Worm (Caenorhabditis elegans) whole organism, midembryonic: Measurements from ENCODE around the gene Y53G8AM.8.

Source experiments
- T22C8.4 ChIP-seq: fragments of 200-800 bp; sonication (Bioruptor generic); IDR thresholded peaks from 2 replicates; pipeline ENCODE4 v1.3.6; 2022; ENCODE audit warnings: missing genetic modification characterization, missing compliant biosample characterization
- flt-1 ChIP-seq: fragments of 200-800 bp; sonication (Bioruptor generic); IDR thresholded peaks from 2 replicates; pipeline ENCODE4 v1.3.6; 2022; ENCODE audit warnings: missing genetic modification characterization, missing compliant biosample characterization
- med-1 ChIP-seq: sonication (generic microtip); optimal IDR thresholded peaks from 2 replicates; lab custom pipeline; 2017; ENCODE audit warnings: missing genetic modification characterization, mild to moderate bottlenecking, missing compliant biosample characterization, antibody characterized with exemption, missing genetic modification reagents; ENCODE audit not compliant: insufficient read depth
- ref-1 ChIP-seq: fragments of 200-800 bp; sonication (Bioruptor generic); conservative IDR thresholded peaks from 2 replicates; pipeline ENCODE4 v1.3.6; 2022; ENCODE audit warnings: missing genetic modification reagents, missing genetic modification characterization, missing compliant biosample characterization
- ztf-23 ChIP-seq: fragments of 200-800 bp; sonication (Bioruptor generic); IDR thresholded peaks from 2 replicates; pipeline ENCODE4 v1.3.6; 2022; ENCODE audit warnings: missing genetic modification reagents, missing genetic modification characterization, missing compliant biosample characterization

DNA sequence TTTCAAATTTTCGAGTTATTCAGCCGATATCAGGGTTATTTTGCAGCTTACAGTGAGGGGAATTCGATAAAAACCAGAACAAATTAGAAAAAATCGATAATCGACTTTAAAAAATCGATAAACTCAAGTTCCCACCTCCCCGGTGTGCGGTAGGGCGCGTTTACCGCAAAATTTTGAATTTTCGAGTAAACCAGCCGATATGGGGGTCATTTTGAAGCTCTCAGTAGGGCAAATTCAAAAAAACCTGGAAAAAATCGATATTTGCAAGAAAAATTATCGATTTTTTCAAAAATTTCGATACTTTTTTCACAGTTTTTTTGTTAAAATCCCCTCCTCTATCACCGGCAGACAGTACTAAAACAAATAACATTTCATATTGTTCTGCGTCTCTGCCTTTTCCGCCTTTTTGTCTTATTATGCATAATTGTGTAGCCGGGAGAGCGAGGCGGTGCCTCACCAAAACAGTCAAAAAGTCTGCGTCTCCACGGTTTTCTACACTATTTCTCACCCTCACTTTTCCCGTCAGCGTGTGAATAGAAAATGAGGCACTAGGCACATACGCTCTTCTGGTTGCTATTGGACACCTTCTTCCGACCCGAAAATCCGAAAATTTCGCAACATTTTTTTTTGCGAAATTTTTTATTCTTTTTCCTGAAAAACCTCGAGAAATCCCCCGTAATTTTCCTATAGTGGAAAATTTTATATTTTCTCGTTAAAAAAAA, 32.5 kb upstream of the Y53G8AM.8 start, which contains the start of gene ral-1:
- no peak for TF ChIP-seq ztf-23 (GFP tag; lab: Robert Waterston, UW)
- TF ChIP-seq flt-1, result no peak
- TF ChIP-seq ref-1 (GFP tag; lab: Robert Waterston, UW), result no peak
- no peak for TF ChIP-seq med-1
- TF ChIP-seq T22C8.4, result peak; percentile 84
